Fruit fly (Drosophila melanogaster) whole organism, embryonic: ENCODE measurements around the gene AnxB9.

Source experiments
- Ada2b ChIP-seq: fragments of 200-800 bp; sonication (Bioruptor generic); IDR thresholded peaks from 2 replicates; pipeline ENCODE4 v1.3.6; 2022; ENCODE audit warnings: missing biosample characterization, missing genetic modification characterization
- Asciz ChIP-seq: fragments of 200-800 bp; sonication (Bioruptor generic); optimal IDR thresholded peaks from 2 replicates; lab custom pipeline; 2017; ENCODE audit warnings: missing biosample characterization, mild to moderate bottlenecking, missing genetic modification characterization, missing genetic modification reagents
- Atf3 ChIP-seq: fragments of 200-800 bp; sonication (Bioruptor generic); optimal IDR thresholded peaks from 3 replicates; lab custom pipeline; 2016; ENCODE audit warnings: missing biosample characterization, missing genetic modification characterization
- Atf6 ChIP-seq: fragments of 200-800 bp; sonication (Bioruptor generic); IDR thresholded peaks from 2 replicates; pipeline ENCODE4 v1.3.6; 2022; ENCODE audit warnings: missing biosample characterization, missing genetic modification characterization
- Awh ChIP-seq: fragments of 200-800 bp; sonication (Bioruptor generic); IDR thresholded peaks from 2 replicates; pipeline ENCODE4, ENCODE4 v1.3.6; 2022; ENCODE audit warnings: missing biosample characterization, missing genetic modification characterization
- Blimp-1 ChIP-seq: fragments of 200-800 bp; sonication (Bioruptor generic); optimal IDR thresholded peaks from 3 replicates; lab custom pipeline; 2018; ENCODE audit warnings: missing biosample characterization, missing genetic modification characterization, mild to moderate bottlenecking, moderate library complexity, missing genetic modification reagents
- CG10147 ChIP-seq: fragments of 200-800 bp; sonication (Bioruptor generic); optimal IDR thresholded peaks from 2 replicates; lab custom pipeline; 2019; ENCODE audit warnings: missing biosample characterization, mild to moderate bottlenecking, missing genetic modification characterization, moderate library complexity
- CG10565 ChIP-seq: fragments of 200-800 bp; sonication (Bioruptor generic); optimal IDR thresholded peaks from 3 replicates; lab custom pipeline; 2016; ENCODE audit warnings: missing biosample characterization, mild to moderate bottlenecking, missing genetic modification characterization
- CG11696 ChIP-seq: fragments of 200-800 bp; sonication (Bioruptor generic); IDR thresholded peaks from 2 replicates; pipeline ENCODE4 v1.3.6; 2022; ENCODE audit warnings: missing biosample characterization, missing genetic modification characterization
- CG13624 ChIP-seq: fragments of 200-800 bp; sonication (Bioruptor generic); optimal IDR thresholded peaks from 2 replicates; lab custom pipeline; 2016; ENCODE audit warnings: missing biosample characterization, missing genetic modification characterization
- CG13894 ChIP-seq: fragments of 200-800 bp; sonication (Bioruptor generic); optimal IDR thresholded peaks from 3 replicates; lab custom pipeline; 2018; ENCODE audit warnings: missing biosample characterization, mild to moderate bottlenecking, missing genetic modification characterization, moderate library complexity
- CG18262 ChIP-seq: fragments of 200-800 bp; optimal IDR thresholded peaks from 3 replicates; lab custom pipeline; 2019; ENCODE audit warnings: missing biosample characterization, mild to moderate bottlenecking, missing genetic modification characterization, moderate library complexity
- CG30403 ChIP-seq: fragments of 200-800 bp; sonication (Bioruptor generic); optimal IDR thresholded peaks from 3 replicates; lab custom pipeline; 2016; ENCODE audit warnings: missing biosample characterization, missing genetic modification characterization
- CG32767 ChIP-seq: fragments of 200-800 bp; sonication (Bioruptor generic); IDR thresholded peaks from 2 replicates; pipeline ENCODE4 v1.3.6; 2022; ENCODE audit warnings: missing biosample characterization, missing genetic modification characterization
- CG8359 ChIP-seq: fragments of 200-800 bp; sonication (Bioruptor generic); optimal IDR thresholded peaks from 2 replicates; lab custom pipeline; 2017; ENCODE audit warnings: missing biosample characterization, mild to moderate bottlenecking, missing genetic modification characterization, borderline replicate concordance
- CG8924 ChIP-seq: fragments of 200-800 bp; optimal IDR thresholded peaks from 3 replicates; lab custom pipeline; 2019; ENCODE audit warnings: missing biosample characterization, mild to moderate bottlenecking, missing genetic modification characterization, moderate library complexity
- D ChIP-seq, 2 experiments: fragments of 200-800 bp in 1 of 2; fragments of >200 bp in 1 of 2; sonication (Bioruptor generic) in 1 of 2; optimal IDR thresholded peaks; 2 replicates in 1 of 2; 3 replicates in 1 of 2; lab custom pipeline; 2017; ENCODE audit warnings: mild to moderate bottlenecking in 1 of 2, missing biosample characterization in 1 of 2, missing genetic modification characterization in 1 of 2, missing genetic modification reagents in 1 of 2
- Deaf1 ChIP-seq: fragments of 200-800 bp; optimal IDR thresholded peaks from 3 replicates; lab custom pipeline; 2019; ENCODE audit warnings: missing biosample characterization, mild to moderate bottlenecking, missing genetic modification characterization, moderate library complexity
- ERR ChIP-seq: fragments of 200-800 bp; sonication (Bioruptor generic); optimal IDR thresholded peaks from 2 replicates; lab custom pipeline; 2016; ENCODE audit warnings: missing biosample characterization, missing genetic modification characterization
- Ets65A ChIP-seq: fragments of 200-800 bp; sonication (Bioruptor generic); peaks from one replicate; lab custom pipeline; 2016; ENCODE audit warnings: missing biosample characterization, missing genetic modification characterization
- Fer3 ChIP-seq: fragments of 200-800 bp; sonication (Bioruptor generic); optimal IDR thresholded peaks from 2 replicates; lab custom pipeline; 2018; ENCODE audit warnings: missing biosample characterization, mild to moderate bottlenecking, missing genetic modification characterization, moderate library complexity
- HLH4C ChIP-seq: fragments of 200-800 bp; sonication (Bioruptor generic); IDR thresholded peaks from 3 replicates; pipeline ENCODE4 v1.3.6; 2022; ENCODE audit warnings: missing biosample characterization, missing genetic modification characterization; ENCODE audit not compliant: partially characterized antibody
- HmgD ChIP-seq: fragments of 200-800 bp; sonication (Bioruptor generic); optimal IDR thresholded peaks from 3 replicates; lab custom pipeline; 2016; ENCODE audit warnings: missing biosample characterization, missing genetic modification characterization
- HmgZ ChIP-seq: fragments of 200-800 bp; sonication (Bioruptor generic); optimal IDR thresholded peaks from 2 replicates; lab custom pipeline; 2018; ENCODE audit warnings: missing biosample characterization, mild to moderate bottlenecking, missing genetic modification characterization
- Lhr ChIP-seq: fragments of 200-800 bp; sonication (Bioruptor generic); optimal IDR thresholded peaks from 3 replicates; lab custom pipeline; 2017; ENCODE audit warnings: mild to moderate bottlenecking, missing biosample characterization, missing genetic modification reagents, missing genetic modification characterization
- Mrtf ChIP-seq: fragments of 200-800 bp; sonication (Bioruptor generic); IDR thresholded peaks from 3 replicates; pipeline ENCODE4 v1.3.6; 2022; ENCODE audit warnings: missing biosample characterization, missing genetic modification characterization
- Oaz ChIP-seq: fragments of 200-800 bp; sonication (Bioruptor generic); IDR thresholded peaks from 2 replicates; pipeline ENCODE4 v1.3.6; 2022; ENCODE audit warnings: missing biosample characterization, missing genetic modification characterization
- Ravus ChIP-seq: fragments of 200-800 bp; sonication (Bioruptor generic); IDR thresholded peaks from 2 replicates; pipeline ENCODE4 v1.3.6; 2022; ENCODE audit warnings: missing biosample characterization, missing genetic modification characterization
- Sox100B ChIP-seq: fragments of 200-800 bp; sonication (Bioruptor generic); optimal IDR thresholded peaks from 3 replicates; lab custom pipeline; 2018; ENCODE audit warnings: missing biosample characterization, mild to moderate bottlenecking, missing genetic modification characterization
- btn ChIP-seq: fragments of 200-800 bp; sonication (Bioruptor generic); optimal IDR thresholded peaks from 2 replicates; lab custom pipeline; 2016; ENCODE audit warnings: missing biosample characterization, missing genetic modification characterization
- chm ChIP-seq: fragments of 200-800 bp; sonication (Bioruptor generic); IDR thresholded peaks from 2 replicates; pipeline ENCODE4 v1.3.6; 2022; ENCODE audit warnings: missing biosample characterization, missing genetic modification characterization
- ci ChIP-seq: fragments of 200-800 bp; sonication (Bioruptor generic); IDR thresholded peaks from 3 replicates; pipeline ENCODE4 v1.3.6; 2022; ENCODE audit warnings: missing biosample characterization, missing genetic modification characterization
- dati ChIP-seq: fragments of 200-800 bp; sonication (Bioruptor generic); IDR thresholded peaks from 2 replicates; pipeline ENCODE4 v1.3.6; 2022; ENCODE audit warnings: missing biosample characterization, missing genetic modification characterization
- disco-r ChIP-seq: fragments of 200-800 bp; sonication (Bioruptor generic); optimal IDR thresholded peaks from 2 replicates; lab custom pipeline; 2016; ENCODE audit warnings: missing biosample characterization, missing genetic modification characterization
- fd64A ChIP-seq: fragments of 200-800 bp; sonication (Bioruptor generic); optimal IDR thresholded peaks from 3 replicates; lab custom pipeline; 2018; ENCODE audit warnings: missing biosample characterization, mild to moderate bottlenecking, missing genetic modification characterization
- gce ChIP-seq: fragments of 200-800 bp; sonication (Bioruptor generic); IDR thresholded peaks from 3 replicates; pipeline ENCODE4 v1.3.6; 2022; ENCODE audit warnings: missing biosample characterization, missing genetic modification characterization
- hbn ChIP-seq: fragments of 200-800 bp; sonication (Bioruptor generic); IDR thresholded peaks from 2 replicates; pipeline ENCODE4 v1.3.6; 2022; ENCODE audit warnings: missing biosample characterization, missing genetic modification characterization; ENCODE audit not compliant: partially characterized antibody
- ind ChIP-seq: fragments of 200-800 bp; sonication (Bioruptor generic); optimal IDR thresholded peaks from 3 replicates; lab custom pipeline; 2016; ENCODE audit warnings: missing biosample characterization, missing genetic modification characterization
- knrl ChIP-seq: fragments of 200-800 bp; sonication (Bioruptor generic); IDR thresholded peaks from 3 replicates; pipeline ENCODE4 v1.3.6; 2022; ENCODE audit warnings: missing biosample characterization, missing genetic modification characterization; ENCODE audit not compliant: partially characterized antibody
- lab ChIP-seq: fragments of 200-800 bp; sonication (Bioruptor generic); optimal IDR thresholded peaks from 3 replicates; lab custom pipeline; 2017; ENCODE audit warnings: missing biosample characterization, missing genetic modification characterization, mild to moderate bottlenecking, moderate library complexity, missing genetic modification reagents
- nau ChIP-seq: fragments of 200-800 bp; sonication (Bioruptor generic); optimal IDR thresholded peaks from 3 replicates; lab custom pipeline; 2017; ENCODE audit warnings: missing biosample characterization, mild to moderate bottlenecking, missing genetic modification characterization, missing genetic modification reagents
- p53 ChIP-seq: fragments of 200-800 bp; sonication (Bioruptor generic); optimal IDR thresholded peaks from 2 replicates; lab custom pipeline; 2016; ENCODE audit warnings: missing biosample characterization, missing genetic modification characterization
- salm ChIP-seq: fragments of 200-800 bp; sonication (Bioruptor generic); optimal IDR thresholded peaks from 2 replicates; lab custom pipeline; 2018; ENCODE audit warnings: missing biosample characterization, mild to moderate bottlenecking, missing genetic modification characterization
- sqz ChIP-seq: fragments of 200-800 bp; sonication (Bioruptor generic); optimal IDR thresholded peaks from 3 replicates; lab custom pipeline; 2018; ENCODE audit warnings: missing biosample characterization, mild to moderate bottlenecking, missing genetic modification characterization
- trh ChIP-seq: fragments of 200-800 bp; sonication (Bioruptor generic); optimal IDR thresholded peaks from 2 replicates; lab custom pipeline; 2016; ENCODE audit warnings: missing biosample characterization, missing genetic modification characterization
- vfl ChIP-seq: fragments of 200-800 bp; sonication (Bioruptor generic); optimal IDR thresholded peaks from 2 replicates; lab custom pipeline; 2016; ENCODE audit warnings: missing biosample characterization, missing genetic modification characterization

Gene AnxB9

DNA sequence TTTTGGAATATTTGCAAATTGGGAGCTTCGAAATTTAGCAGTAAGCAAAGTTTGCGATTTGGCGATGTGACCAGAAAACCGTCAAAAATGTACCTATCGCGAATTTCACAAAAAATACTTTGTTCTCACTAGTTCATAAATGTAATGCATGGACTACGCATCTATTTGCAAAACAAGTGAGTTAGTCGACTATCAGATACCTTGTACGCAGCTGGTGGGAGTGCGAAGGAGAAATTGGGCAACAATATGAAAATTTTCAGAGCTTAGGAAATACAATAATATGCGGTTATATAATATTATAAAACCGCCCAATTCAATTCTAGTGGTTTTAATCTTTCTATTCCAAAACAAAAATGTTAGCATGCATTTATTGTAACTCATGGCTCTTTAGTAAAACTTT lies 53.7 kb downstream of the AnxB9 start, which contains the start of gene Bdbt (continued):
- TF ChIP-seq ind (peak; percentile 41), fd64A (GFP tag; lab: Kevin White, UChicago) (no peak), CG8359 (GFP tag; lab: Kevin White, UChicago) (no peak), CG10565 (GFP tag; lab: Kevin White, UChicago) (no peak), nau (no peak), Asciz (no peak), CG10147 (GFP tag; lab: Kevin White, UChicago) (no peak), Fer3 (tag; lab: Kevin White, UChicago) (peak; percentile 25), CG18262 (no peak), Ets65A (GFP tag; lab: Kevin White, UChicago) (peak; percentile 32), dati (GFP tag; lab: Robert Waterston, UW) (no peak), Ada2b (GFP tag; lab: Robert Waterston, UW) (0 out of 2 replicates have a peak, but pooled peaks have one; percentile 38), Sox100B (GFP tag; lab: Kevin White, UChicago) (no peak), btn (GFP tag; lab: Kevin White, UChicago) (no peak), ERR (no peak), gce (no peak), p53 (GFP tag; lab: Kevin White, UChicago) (no peak), disco-r (no peak), Atf6 (no peak), Blimp-1 (GFP tag; lab: Kevin White, UChicago) (no peak), HmgZ (tag; lab: Kevin White, UChicago) (peak; percentile 73), CG8924 (no peak), vfl (GFP tag; lab: Kevin White, UChicago) (no peak), CG32767 (GFP tag; lab: Robert Waterston, UW) (no peak), sqz (GFP tag; lab: Kevin White, UChicago) (no peak), hbn (0 out of 2 replicates have a peak, but pooled peaks have one; percentile 22), ci (GFP tag; lab: Robert Waterston, UW) (no peak), Awh (GFP tag; lab: Robert Waterston, UW) (no peak), CG11696 (no peak), Lhr (GFP tag; lab: Kevin White, UChicago) (peak; percentile 40), D (optimal IDR thresholded peaks at IDR 0.05; lab: Kevin White, UChicago) (no peak), D (GFP tag; optimal IDR thresholded peaks at IDR 0.05; lab: Kevin White, UChicago) (no peak), Atf3 (GFP tag; lab: Kevin White, UChicago) (no peak), Ravus (GFP tag; lab: Robert Waterston, UW) (no peak), HLH4C (GFP tag; lab: Robert Waterston, UW) (peak; percentile 98), trh (GFP tag; lab: Kevin White, UChicago) (no peak), HmgD (GFP tag; lab: Kevin White, UChicago) (no peak), Mrtf (GFP tag; lab: Robert Waterston, UW) (no peak), CG13624 (no peak), lab (GFP tag; lab: Kevin White, UChicago) (no peak), Deaf1 (tag; lab: Kevin White, UChicago) (no peak), CG13894 (tag; lab: Kevin White, UChicago) (no peak), chm (GFP tag; lab: Robert Waterston, UW) (no peak), CG30403 (GFP tag; lab: Kevin White, UChicago) (peak; percentile 39), knrl (GFP tag; lab: Robert Waterston, UW) (peak; percentile 54; the same call in 2 of the 3 replicates), salm (tag; lab: Kevin White, UChicago) (no peak), Oaz (GFP tag; lab: Robert Waterston, UW) (no peak)
